Worm (Caenorhabditis elegans) whole organism, late embryonic: ENCODE results near the gene cutl-11.

Source experiments
- C08G9.2 ChIP-seq: sonication (generic microtip); optimal IDR thresholded peaks from 2 replicates; lab custom pipeline; 2016; ENCODE audit warnings: mild to moderate bottlenecking, missing genetic modification characterization, moderate library complexity, missing compliant biosample characterization
- C38D4.7 ChIP-seq: fragments of 200-800 bp; sonication (Bioruptor generic); optimal IDR thresholded peaks from 2 replicates; lab custom pipeline; 2018; ENCODE audit warnings: mild to moderate bottlenecking, missing genetic modification characterization, moderate library complexity, missing compliant biosample characterization
- F13H6.1 ChIP-seq: sonication (generic microtip); optimal IDR thresholded peaks from 2 replicates; lab custom pipeline; 2016; ENCODE audit warnings: missing genetic modification characterization, missing compliant biosample characterization
- K09A11.1 ChIP-seq: sonication (generic microtip); optimal IDR thresholded peaks from 2 replicates; lab custom pipeline; 2017; ENCODE audit warnings: antibody characterized with exemption, mild to moderate bottlenecking, missing genetic modification characterization, missing compliant biosample characterization; ENCODE audit not compliant: insufficient read depth
- T23F11.4 ChIP-seq: fragments of 200-800 bp; sonication (Bioruptor generic); optimal IDR thresholded peaks from 2 replicates; lab custom pipeline; 2018; ENCODE audit warnings: mild to moderate bottlenecking, missing genetic modification characterization, missing compliant biosample characterization
- ahr-1 ChIP-seq: sonication (generic microtip); optimal IDR thresholded peaks from 2 replicates; lab custom pipeline; 2016; ENCODE audit warnings: missing genetic modification characterization, missing compliant biosample characterization
- ama-1 ChIP-seq: fragments of 150-350 bp; optimal IDR thresholded peaks from 2 replicates; lab custom pipeline; 2014
- ceh-14 ChIP-seq: sonication (generic microtip); optimal IDR thresholded peaks from 2 replicates; lab custom pipeline; 2016; ENCODE audit warnings: missing genotype, missing genetic modification characterization, missing compliant biosample characterization
- ceh-18 ChIP-seq: sonication (generic microtip); optimal IDR thresholded peaks from 2 replicates; lab custom pipeline; 2016; ENCODE audit warnings: missing genetic modification characterization, missing compliant biosample characterization
- ceh-19 ChIP-seq: fragments of 200-800 bp; sonication (Bioruptor generic); optimal IDR thresholded peaks from 2 replicates; lab custom pipeline; 2018; ENCODE audit warnings: mild to moderate bottlenecking, missing genetic modification characterization, missing compliant biosample characterization
- ceh-2 ChIP-seq: sonication (generic microtip); optimal IDR thresholded peaks from 2 replicates; lab custom pipeline; 2016; ENCODE audit warnings: missing genotype, missing genetic modification characterization, missing compliant biosample characterization
- ceh-22 ChIP-seq: sonication (generic microtip); optimal IDR thresholded peaks from 2 replicates; lab custom pipeline; 2017; ENCODE audit warnings: missing biosample characterization, missing genetic modification characterization
- ceh-31 ChIP-seq: sonication (generic microtip); optimal IDR thresholded peaks from 2 replicates; lab custom pipeline; 2016; ENCODE audit warnings: missing genetic modification characterization, missing compliant biosample characterization
- ceh-34 ChIP-seq: sonication (generic microtip); optimal IDR thresholded peaks from 2 replicates; lab custom pipeline; 2016; ENCODE audit warnings: mild to moderate bottlenecking, missing genetic modification characterization, missing compliant biosample characterization
- ceh-45 ChIP-seq: fragments of 200-800 bp; sonication (Bioruptor generic); IDR thresholded peaks from 2 replicates; pipeline ENCODE4 v1.3.6; 2022; ENCODE audit warnings: missing genetic modification reagents, missing genetic modification characterization, missing compliant biosample characterization
- ceh-9 ChIP-seq: sonication (generic microtip); optimal IDR thresholded peaks from 2 replicates; lab custom pipeline; 2016; ENCODE audit warnings: mild to moderate bottlenecking, missing genetic modification characterization, inconsistent platforms, missing compliant biosample characterization
- che-1 ChIP-seq: sonication (generic microtip); optimal IDR thresholded peaks from 2 replicates; lab custom pipeline; 2016; ENCODE audit warnings: mild to moderate bottlenecking, missing genetic modification characterization, missing compliant biosample characterization
- dve-1 ChIP-seq: sonication (generic microtip); optimal IDR thresholded peaks from 2 replicates; lab custom pipeline; 2017; ENCODE audit warnings: antibody characterized with exemption, mild to moderate bottlenecking, missing genetic modification characterization, missing compliant biosample characterization
- elt-2 ChIP-seq: sonication (generic microtip); optimal IDR thresholded peaks from 2 replicates; lab custom pipeline; 2016; ENCODE audit warnings: missing genetic modification reagents, missing genetic modification characterization, missing compliant biosample characterization
- elt-4 ChIP-seq: sonication (generic microtip); optimal IDR thresholded peaks from 2 replicates; lab custom pipeline; 2016; ENCODE audit warnings: missing genetic modification characterization, missing compliant biosample characterization
- ets-4 ChIP-seq: sonication (generic microtip); optimal IDR thresholded peaks from 2 replicates; lab custom pipeline; 2016; ENCODE audit warnings: missing genetic modification characterization, missing compliant biosample characterization
- eyg-1 ChIP-seq: sonication (generic microtip); optimal IDR thresholded peaks from 2 replicates; lab custom pipeline; 2016; ENCODE audit warnings: missing genotype, missing genetic modification characterization, missing compliant biosample characterization
- fax-1 ChIP-seq: sonication (generic microtip); optimal IDR thresholded peaks from 2 replicates; lab custom pipeline; 2016; ENCODE audit warnings: missing genotype, missing genetic modification characterization, missing compliant biosample characterization
- fkh-10 ChIP-seq: fragments of 150-350 bp; optimal IDR thresholded peaks from 2 replicates; lab custom pipeline; 2014; ENCODE audit warnings: missing biosample characterization, missing genetic modification reagents, missing genetic modification characterization
- fkh-6 ChIP-seq: sonication (generic microtip); optimal IDR thresholded peaks from 2 replicates; lab custom pipeline; 2016; ENCODE audit warnings: missing genetic modification characterization, missing compliant biosample characterization
- gmeb-2 ChIP-seq: sonication (generic microtip); optimal IDR thresholded peaks from 2 replicates; lab custom pipeline; 2016; ENCODE audit warnings: missing genetic modification characterization, inconsistent platforms, missing compliant biosample characterization
- hlh-15 ChIP-seq: sonication (generic microtip); optimal IDR thresholded peaks from 2 replicates; lab custom pipeline; 2016; ENCODE audit warnings: missing genetic modification characterization, missing compliant biosample characterization
- hlh-30 ChIP-seq: sonication (generic microtip); optimal IDR thresholded peaks from 2 replicates; lab custom pipeline; 2017; ENCODE audit warnings: antibody characterized with exemption, missing genetic modification characterization, missing compliant biosample characterization; ENCODE audit not compliant: insufficient read depth
- hlh-6 ChIP-seq: sonication (generic microtip); optimal IDR thresholded peaks from 2 replicates; lab custom pipeline; 2016; ENCODE audit warnings: missing genotype, missing genetic modification characterization, missing compliant biosample characterization
- hlh-8 ChIP-seq: sonication (generic microtip); optimal IDR thresholded peaks from 2 replicates; lab custom pipeline; 2016; ENCODE audit warnings: missing genotype, missing genetic modification characterization, missing compliant biosample characterization
- lin-11 ChIP-seq: fragments of 200-800 bp; sonication (Bioruptor generic); optimal IDR thresholded peaks from 2 replicates; lab custom pipeline; 2018; ENCODE audit warnings: mild to moderate bottlenecking, missing genetic modification characterization, missing compliant biosample characterization
- madf-2 ChIP-seq: sonication (generic microtip); optimal IDR thresholded peaks from 2 replicates; lab custom pipeline; 2017; ENCODE audit warnings: missing genetic modification characterization, missing compliant biosample characterization
- mec-3 ChIP-seq: sonication (generic microtip); optimal IDR thresholded peaks from 2 replicates; lab custom pipeline; 2016; ENCODE audit warnings: borderline replicate concordance, missing genetic modification characterization, missing compliant biosample characterization
- nfya-1 ChIP-seq: sonication (generic microtip); optimal IDR thresholded peaks from 2 replicates; lab custom pipeline; 2017; ENCODE audit warnings: missing genetic modification characterization, mild to moderate bottlenecking, missing compliant biosample characterization, antibody characterized with exemption, moderate library complexity
- nhr-232 ChIP-seq: sonication (generic microtip); optimal IDR thresholded peaks from 2 replicates; lab custom pipeline; 2016; ENCODE audit warnings: missing genetic modification characterization, missing compliant biosample characterization
- npax-4 ChIP-seq: sonication (generic microtip); optimal IDR thresholded peaks from 2 replicates; lab custom pipeline; 2016; ENCODE audit warnings: missing genetic modification characterization, missing compliant biosample characterization
- odd-2 ChIP-seq: sonication (generic microtip); optimal IDR thresholded peaks from 2 replicates; lab custom pipeline; 2017; ENCODE audit warnings: antibody characterized with exemption, mild to moderate bottlenecking, missing genetic modification characterization, missing compliant biosample characterization
- pag-3 ChIP-seq: sonication (generic microtip); optimal IDR thresholded peaks from 2 replicates; lab custom pipeline; 2016; ENCODE audit warnings: missing compliant biosample characterization, missing genetic modification characterization, borderline replicate concordance
- pat-9 ChIP-seq: fragments of 200-800 bp; sonication (Bioruptor generic); optimal IDR thresholded peaks from 2 replicates; lab custom pipeline; 2018; ENCODE audit warnings: mild to moderate bottlenecking, missing genetic modification characterization, moderate library complexity, missing compliant biosample characterization
- sdc-2 ChIP-seq: sonication (generic microtip); optimal IDR thresholded peaks from 2 replicates; lab custom pipeline; 2016; ENCODE audit warnings: missing genotype, missing genetic modification characterization, missing compliant biosample characterization
- sox-2 ChIP-seq: fragments of 200-800 bp; sonication (Bioruptor generic); IDR thresholded peaks from 2 replicates; pipeline ENCODE4 v1.3.6; 2022; ENCODE audit warnings: missing genetic modification reagents, missing genetic modification characterization, missing compliant biosample characterization
- tbx-2 ChIP-seq: sonication (generic microtip); optimal IDR thresholded peaks from 2 replicates; lab custom pipeline; 2016; ENCODE audit warnings: missing genetic modification characterization, missing compliant biosample characterization
- ttx-3 ChIP-seq: sonication (generic microtip); optimal IDR thresholded peaks from 2 replicates; lab custom pipeline; 2016; ENCODE audit warnings: missing genetic modification reagents, missing genetic modification characterization, missing compliant biosample characterization
- unc-3 ChIP-seq, 2 experiments: fragments of 200-800 bp in 1 of 2; sonication (Bioruptor generic) in 1 of 2; sonication (generic microtip) in 1 of 2; conservative IDR thresholded peaks in 1 of 2; optimal IDR thresholded peaks in 1 of 2; 2 replicates each; pipeline versions ENCODE4 v1.3.6 to Lab custom; 2016 to 2022; ENCODE audit warnings: missing compliant biosample characterization in 2 of 2, missing genetic modification characterization in 2 of 2, missing genetic modification reagents in 1 of 2
- unc-42 ChIP-seq: sonication (generic microtip); optimal IDR thresholded peaks from 2 replicates; lab custom pipeline; 2016; ENCODE audit warnings: missing genotype, missing genetic modification characterization, missing compliant biosample characterization
- unc-86 ChIP-seq: sonication (generic microtip); optimal IDR thresholded peaks from 2 replicates; lab custom pipeline; 2016; ENCODE audit warnings: missing genetic modification characterization, missing compliant biosample characterization
- zip-5 ChIP-seq: sonication (generic microtip); optimal IDR thresholded peaks from 2 replicates; lab custom pipeline; 2016; ENCODE audit warnings: missing genetic modification characterization, missing compliant biosample characterization

cutl-11 gene

DNA sequence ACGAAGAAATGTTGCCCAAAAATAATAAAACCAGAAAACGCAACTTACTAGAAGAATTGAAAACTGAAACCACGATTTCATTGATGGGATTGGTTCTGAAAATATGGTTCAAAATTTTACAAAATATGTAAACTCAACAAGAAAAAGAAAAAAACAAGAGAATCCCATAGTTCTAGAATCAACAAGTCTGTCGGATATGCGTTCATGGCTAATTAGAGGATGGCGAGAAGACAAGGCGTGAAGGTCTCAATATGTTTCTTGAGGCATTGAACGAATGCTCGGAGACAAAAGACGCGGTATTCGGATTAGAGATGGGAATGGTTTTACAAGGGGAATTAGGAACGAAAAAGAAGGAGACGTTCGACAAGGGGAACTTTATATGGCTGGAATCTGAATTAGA is at the start of gene cutl-11:
TSS of gene cutl-11 (minus strand) at position 101 of the 400 bp plus-strand sequence.
- TF ChIP-seq ttx-3 (tag; lab: Kevin White, UChicago) = no peak
- no peak for TF ChIP-seq npax-4 (tag; lab: Kevin White, UChicago)
- TF ChIP-seq fkh-10 (GFP tag; lab: Kevin White, UChicago) = no peak
- TF ChIP-seq che-1 (tag; lab: Kevin White, UChicago) = no peak
- TF ChIP-seq unc-3 (GFP tag; conservative IDR thresholded peaks at IDR 0.05; lab: Robert Waterston, UW) = no peak
- TF ChIP-seq unc-3 (tag; optimal IDR thresholded peaks at IDR 0.05; lab: Kevin White, UChicago) = no peak
- TF ChIP-seq zip-5 (tag; lab: Kevin White, UChicago) = no peak
- TF ChIP-seq ceh-22 = no peak
- no peak for TF ChIP-seq K09A11.1 (tag; lab: Kevin White, UChicago)
- TF ChIP-seq eyg-1 (tag; lab: Kevin White, UChicago) = no peak
- no peak for TF ChIP-seq ceh-18 (tag; lab: Kevin White, UChicago)
- no peak for TF ChIP-seq hlh-8 (tag; lab: Kevin White, UChicago)
- TF ChIP-seq odd-2 (tag; lab: Kevin White, UChicago) = no peak
- no peak for TF ChIP-seq mec-3 (tag; lab: Kevin White, UChicago)

DNA sequence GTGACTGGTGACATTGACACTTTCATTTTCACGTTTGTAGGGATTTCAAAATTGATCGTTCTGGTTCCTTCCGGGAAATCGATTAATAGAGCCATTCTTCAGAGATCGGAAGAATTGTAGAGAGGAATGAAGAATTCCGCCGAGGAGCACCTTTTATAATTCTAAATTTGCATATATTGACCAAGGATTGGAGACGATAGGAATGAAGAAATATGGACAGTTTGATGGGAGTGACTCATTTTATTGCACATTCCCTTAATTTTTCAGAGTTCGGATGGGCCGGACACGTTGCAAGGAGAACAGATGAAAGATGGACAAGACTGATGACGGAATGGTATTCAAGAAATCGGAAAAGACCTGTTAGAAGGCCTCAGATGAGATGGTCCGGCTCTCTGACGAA is 49.6 kb upstream of the cutl-11 start, which contains the start of gene C44C10.15:
TSS of gene C44C10.15 (minus strand) at position 101 of the 400 bp plus-strand sequence.
- TF ChIP-seq dve-1 (tag; lab: Kevin White, UChicago) = no peak
- no peak for TF ChIP-seq npax-4 (tag; lab: Kevin White, UChicago)
- no peak for TF ChIP-seq fax-1 (tag; lab: Kevin White, UChicago)
- TF ChIP-seq F13H6.1 (tag; lab: Kevin White, UChicago) = no peak
- TF ChIP-seq pat-9 (tag; lab: Kevin White, UChicago) = no peak
- no peak for TF ChIP-seq sox-2 (GFP tag; lab: Robert Waterston, UW)
- no peak for TF ChIP-seq zip-5 (tag; lab: Kevin White, UChicago)
- no peak for TF ChIP-seq tbx-2 (tag; lab: Kevin White, UChicago)
- no peak for TF ChIP-seq C38D4.7
- TF ChIP-seq ceh-34 = no peak

DNA sequence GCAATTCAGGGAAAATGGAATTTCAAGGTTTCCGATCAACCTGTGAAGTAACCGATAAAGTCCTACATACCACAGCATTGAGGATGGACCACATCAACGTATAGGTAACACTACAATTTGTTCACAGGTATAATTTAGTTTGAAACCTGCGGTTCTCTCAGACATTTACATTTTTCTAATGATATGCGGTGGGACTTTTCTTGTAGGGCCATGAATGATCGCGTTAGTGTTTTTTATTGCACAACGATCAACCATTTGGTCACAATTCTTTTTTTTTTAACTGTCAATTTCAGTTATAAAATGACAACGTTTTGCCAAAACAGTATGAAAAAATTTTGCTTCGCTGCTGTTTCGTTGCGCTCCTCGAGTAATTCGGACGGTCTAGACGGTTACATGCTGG is 46.0 kb upstream of the cutl-11 start, which contains the start of gene C44C10.12:
TSS of gene C44C10.12 (plus strand) at position 301 of the 400 bp plus-strand sequence.
- TF ChIP-seq ceh-9 (tag; lab: Kevin White, UChicago) (no peak), mec-3 (tag; lab: Kevin White, UChicago) (no peak), fkh-6 (no peak), T23F11.4 (no peak), gmeb-2 (no peak)

DNA sequence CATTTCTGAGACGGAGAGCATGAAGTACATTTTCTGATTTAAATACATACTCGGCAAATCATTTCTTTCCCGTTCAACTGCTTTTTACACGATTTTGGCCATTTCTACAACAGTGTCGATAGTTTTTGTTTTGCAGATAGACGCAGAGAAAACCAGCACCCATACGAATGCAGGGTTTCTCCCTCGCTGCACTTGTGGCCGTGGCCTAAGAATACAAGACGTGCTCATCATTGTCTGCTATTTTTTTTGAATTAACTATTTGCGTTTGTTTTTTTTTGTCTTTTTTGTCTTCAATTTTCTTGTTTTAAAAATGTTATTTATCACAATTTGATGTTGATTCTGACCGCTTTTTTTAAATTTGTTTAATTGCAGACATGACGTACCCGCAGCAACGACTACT is 42.4 kb upstream of the cutl-11 start, which contains the start of gene smcl-1:
TSS of gene smcl-1 (plus strand) at position 373 of the 400 bp plus-strand sequence.
- TF ChIP-seq ets-4 (peak; percentile 42), ceh-2 (tag; lab: Kevin White, UChicago) (peak; percentile 56), T23F11.4 (no peak), hlh-15 (tag; lab: Kevin White, UChicago) (no peak), unc-42 (no peak), nfya-1 (peak; percentile 41), unc-86 (tag; lab: Kevin White, UChicago) (no peak), ceh-14 (no peak), ceh-31 (tag; lab: Kevin White, UChicago) (peak; percentile 74), pag-3 (tag; lab: Kevin White, UChicago) (no peak), ahr-1 (tag; lab: Kevin White, UChicago) (no peak), ceh-45 (GFP tag; lab: Robert Waterston, UW) (no peak), tbx-2 (tag; lab: Kevin White, UChicago) (peak; percentile 57), ceh-19 (GFP tag; lab: Kevin White, UChicago) (no peak), elt-4 (tag; lab: Kevin White, UChicago) (no peak), hlh-6 (tag; lab: Kevin White, UChicago) (no peak), lin-11 (no peak), C08G9.2 (tag; lab: Kevin White, UChicago) (peak; percentile 42), sdc-2 (tag; lab: Kevin White, UChicago) (peak; percentile 3), nhr-232 (no peak), elt-2 (tag; lab: Kevin White, UChicago) (no peak), madf-2 (tag; lab: Kevin White, UChicago) (no peak), ama-1 (lab: Kevin White, UChicago) (no peak), pat-9 (tag; lab: Kevin White, UChicago) (no peak), hlh-30 (no peak)
- TF ChIP-seq, all 69 proteins: peak for 7
